Worm (Caenorhabditis elegans) whole organism, early embryonic: ENCODE measurements around the gene Y69A2AR.23.

ENCODE experiments used
- B0310.2 ChIP-seq: sonication (generic microtip); optimal IDR thresholded peaks from 2 replicates; lab custom pipeline; 2016; ENCODE audit warnings: mild to moderate bottlenecking, missing genetic modification characterization, missing compliant biosample characterization
- F13C5.2 ChIP-seq: sonication (generic microtip); optimal IDR thresholded peaks from 2 replicates; lab custom pipeline; 2017; ENCODE audit warnings: mild to moderate bottlenecking, missing genetic modification characterization, inconsistent platforms, missing compliant biosample characterization
- aly-1 ChIP-seq: sonication (generic microtip); optimal IDR thresholded peaks from 2 replicates; lab custom pipeline; 2016; ENCODE audit warnings: missing genetic modification characterization, missing compliant biosample characterization
- ama-1 ChIP-seq: fragments of 150-350 bp; optimal IDR thresholded peaks from 2 replicates; lab custom pipeline; 2014
- ceh-13 ChIP-seq: fragments of 200-800 bp; sonication (Bioruptor generic); optimal IDR thresholded peaks from 2 replicates; lab custom pipeline; 2018; ENCODE audit warnings: mild to moderate bottlenecking, missing genetic modification characterization, missing compliant biosample characterization
- ceh-36 ChIP-seq: sonication (generic microtip); optimal IDR thresholded peaks from 2 replicates; lab custom pipeline; 2016; ENCODE audit warnings: missing genetic modification characterization, inconsistent platforms, missing compliant biosample characterization
- ets-7 ChIP-seq: sonication (generic microtip); optimal IDR thresholded peaks from 2 replicates; lab custom pipeline; 2016; ENCODE audit warnings: missing genotype, missing genetic modification characterization, missing compliant biosample characterization
- flt-1 ChIP-seq: fragments of 200-800 bp; sonication (Bioruptor generic); IDR thresholded peaks from 2 replicates; pipeline ENCODE4 v1.3.6; 2022; ENCODE audit warnings: missing genetic modification characterization, missing compliant biosample characterization
- hmbx-1 ChIP-seq: sonication (generic microtip); optimal IDR thresholded peaks from 2 replicates; lab custom pipeline; 2016; ENCODE audit warnings: mild to moderate bottlenecking, missing genetic modification characterization, missing compliant biosample characterization
- hmg-4 ChIP-seq: fragments of 200-800 bp; sonication (Bioruptor generic); optimal IDR thresholded peaks from 2 replicates; lab custom pipeline; 2018; ENCODE audit warnings: mild to moderate bottlenecking, missing genetic modification characterization, missing compliant biosample characterization
- hnd-1 ChIP-seq: sonication (generic microtip); optimal IDR thresholded peaks from 2 replicates; lab custom pipeline; 2016; ENCODE audit warnings: missing genetic modification characterization, missing compliant biosample characterization
- pes-1 ChIP-seq: fragments of 200-800 bp; sonication (Bioruptor generic); IDR thresholded peaks from 2 replicates; pipeline ENCODE4 v1.3.6; 2022; ENCODE audit warnings: missing genetic modification reagents, missing genetic modification characterization, missing compliant biosample characterization
- scrt-1 ChIP-seq: fragments of 200-800 bp; sonication (Bioruptor generic); IDR thresholded peaks from 2 replicates; pipeline ENCODE4 v1.3.6; 2022; ENCODE audit warnings: missing genetic modification characterization, missing compliant biosample characterization
- sea-1 ChIP-seq: fragments of 200-800 bp; sonication (Bioruptor generic); conservative IDR thresholded peaks from 2 replicates; pipeline ENCODE4 v1.3.6; 2022; ENCODE audit warnings: missing genetic modification characterization, missing compliant biosample characterization
- tbx-11 ChIP-seq: fragments of 200-800 bp; sonication (Bioruptor generic); IDR thresholded peaks from 2 replicates; pipeline ENCODE4 v1.3.6; 2022; ENCODE audit warnings: missing genetic modification characterization, missing compliant biosample characterization
- tbx-37 ChIP-seq: fragments of 200-800 bp; sonication (Bioruptor generic); conservative IDR thresholded peaks from 2 replicates; pipeline ENCODE4 v1.3.6; 2022; ENCODE audit warnings: missing genetic modification reagents, missing genetic modification characterization, missing compliant biosample characterization
- tra-4 ChIP-seq: sonication (generic microtip); optimal IDR thresholded peaks from 2 replicates; lab custom pipeline; 2017; ENCODE audit warnings: missing genetic modification characterization, missing compliant biosample characterization

Gene Y69A2AR.23

ce11 chrIV:2548766-2549165 lies 2.7 kb downstream of the Y69A2AR.23 start:
- TF ChIP-seq ceh-36 (tag; lab: Kevin White, UChicago) (no peak), tbx-11 (no peak), ama-1 (lab: Kevin White, UChicago) (no peak), tbx-37 (no peak), ets-7 (tag; lab: Kevin White, UChicago) (no peak), tra-4 (no peak), flt-1 (GFP tag; lab: Robert Waterston, UW) (no peak), sea-1 (GFP tag; lab: Robert Waterston, UW) (no peak), hnd-1 (tag; lab: Kevin White, UChicago) (no peak), hmg-4 (GFP tag; lab: Kevin White, UChicago) (no peak), B0310.2 (tag; lab: Kevin White, UChicago) (no peak), pes-1 (GFP tag; lab: Robert Waterston, UW) (no peak), F13C5.2 (no peak), hmbx-1 (tag; lab: Kevin White, UChicago) (no peak), aly-1 (tag; lab: Kevin White, UChicago) (no peak)

DNA sequence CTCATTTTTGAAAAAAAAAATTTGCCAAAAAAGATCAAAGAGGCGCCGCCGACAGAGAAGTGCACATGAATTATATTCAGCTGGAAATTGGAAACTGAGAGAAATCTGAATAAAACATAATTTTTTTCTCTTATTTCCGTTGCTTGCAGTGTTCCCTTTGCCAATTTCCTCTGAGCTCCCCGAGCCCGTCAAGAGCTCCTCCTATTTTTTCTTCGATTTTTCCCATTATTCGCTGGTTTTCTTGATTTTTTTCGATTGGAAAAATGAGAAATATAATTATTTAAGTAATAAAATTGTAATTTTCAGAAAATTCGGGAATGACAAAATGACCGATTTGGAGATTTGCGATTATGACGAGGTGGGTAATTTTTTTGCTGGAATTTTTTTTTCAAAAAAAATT lies 9.5 kb downstream of the Y69A2AR.23 start, which contains the start of gene sprr-3:
sprr-3 (plus strand) TSS at position 301 of the 400 bp plus-strand sequence.
- TF ChIP-seq ama-1 (lab: Kevin White, UChicago) (no peak), tra-4 (no peak), ceh-13 (GFP tag; lab: Kevin White, UChicago) (no peak), ets-7 (tag; lab: Kevin White, UChicago) (no peak), sea-1 (GFP tag; lab: Robert Waterston, UW) (no peak), hnd-1 (tag; lab: Kevin White, UChicago) (no peak), pes-1 (GFP tag; lab: Robert Waterston, UW) (no peak), ceh-36 (tag; lab: Kevin White, UChicago) (no peak), hmbx-1 (tag; lab: Kevin White, UChicago) (no peak), F13C5.2 (no peak), scrt-1 (GFP tag; lab: Robert Waterston, UW) (no peak), tbx-11 (no peak), B0310.2 (tag; lab: Kevin White, UChicago) (no peak), tbx-37 (no peak)

- TF ChIP-seq sea-1 (GFP tag; lab: Robert Waterston, UW) (no peak), aly-1 (tag; lab: Kevin White, UChicago) (no peak), tbx-37 (no peak), ets-7 (tag; lab: Kevin White, UChicago) (no peak), B0310.2 (tag; lab: Kevin White, UChicago) (no peak), ceh-13 (GFP tag; lab: Kevin White, UChicago) (no peak), F13C5.2 (no peak), tbx-11 (no peak), hmg-4 (GFP tag; lab: Kevin White, UChicago) (no peak), hmbx-1 (tag; lab: Kevin White, UChicago) (no peak), pes-1 (GFP tag; lab: Robert Waterston, UW) (no peak), tra-4 (no peak), hnd-1 (tag; lab: Kevin White, UChicago) (no peak)
Observed at ce11 chrIV:2537741-2538140, 13.7 kb downstream of the Y69A2AR.23 start.

DNA sequence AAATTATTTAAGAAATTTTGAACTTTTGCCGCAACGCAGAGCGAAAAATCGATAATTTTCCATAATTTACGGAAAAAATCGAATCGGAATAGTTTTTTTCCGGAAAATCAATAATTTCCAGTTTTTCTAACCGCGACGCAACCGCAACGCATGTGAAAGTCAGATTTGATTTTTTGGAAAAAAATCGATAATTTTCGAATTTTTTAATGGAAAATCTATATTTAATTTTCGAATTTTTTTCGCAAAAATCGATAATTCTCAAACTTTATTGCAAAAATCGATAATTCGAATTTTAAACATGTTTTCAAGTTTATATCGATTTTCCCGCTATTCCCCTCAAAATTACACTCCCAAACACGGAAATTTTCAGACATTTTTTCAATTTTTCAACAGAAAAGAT lies 21.2 kb downstream of the Y69A2AR.23 start:
- no peak for TF ChIP-seq ceh-13 (GFP tag; lab: Kevin White, UChicago)
- no peak for TF ChIP-seq hnd-1 (tag; lab: Kevin White, UChicago)
- TF ChIP-seq pes-1 (GFP tag; lab: Robert Waterston, UW): no peak
- TF ChIP-seq ets-7 (tag; lab: Kevin White, UChicago): no peak
- TF ChIP-seq hmbx-1 (tag; lab: Kevin White, UChicago): no peak
- no peak for TF ChIP-seq B0310.2 (tag; lab: Kevin White, UChicago)
- no peak for TF ChIP-seq sea-1 (GFP tag; lab: Robert Waterston, UW)
- TF ChIP-seq flt-1 (GFP tag; lab: Robert Waterston, UW): no peak
- TF ChIP-seq ceh-36 (tag; lab: Kevin White, UChicago): no peak
- TF ChIP-seq tbx-37: no peak
- TF ChIP-seq hmg-4 (GFP tag; lab: Kevin White, UChicago): no peak
- no peak for TF ChIP-seq scrt-1 (GFP tag; lab: Robert Waterston, UW)

ce11 chrIV:2529281-2529680 lies 22.2 kb downstream of the Y69A2AR.23 start:
- TF ChIP-seq hmg-4 (GFP tag; lab: Kevin White, UChicago) (no peak), ceh-13 (GFP tag; lab: Kevin White, UChicago) (no peak), tbx-37 (no peak), hmbx-1 (tag; lab: Kevin White, UChicago) (no peak), ets-7 (tag; lab: Kevin White, UChicago) (no peak), flt-1 (GFP tag; lab: Robert Waterston, UW) (no peak), tra-4 (no peak), scrt-1 (GFP tag; lab: Robert Waterston, UW) (no peak), sea-1 (GFP tag; lab: Robert Waterston, UW) (no peak), F13C5.2 (no peak), ama-1 (lab: Kevin White, UChicago) (no peak), tbx-11 (no peak), ceh-36 (tag; lab: Kevin White, UChicago) (no peak), hnd-1 (tag; lab: Kevin White, UChicago) (no peak), aly-1 (tag; lab: Kevin White, UChicago) (no peak), B0310.2 (tag; lab: Kevin White, UChicago) (no peak), pes-1 (GFP tag; lab: Robert Waterston, UW) (no peak)

DNA sequence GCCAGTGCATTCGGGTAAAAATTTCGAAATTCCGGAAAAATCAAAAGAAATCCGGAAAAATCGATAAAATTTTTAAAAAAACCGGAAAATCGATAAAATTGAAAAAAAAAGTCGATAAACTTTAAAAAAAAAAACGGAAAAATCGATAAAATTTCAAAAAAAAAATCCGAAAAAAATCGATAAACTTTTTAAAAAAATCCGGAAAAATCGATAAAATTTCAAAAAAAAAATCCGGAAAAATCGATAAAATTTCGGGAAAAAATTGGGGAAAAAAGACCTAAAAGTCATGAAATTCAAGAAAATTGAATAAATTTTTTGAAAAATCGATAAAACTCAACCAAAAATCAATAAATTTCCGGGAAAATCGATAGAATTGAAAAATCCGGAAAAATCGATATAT lies 24.6 kb downstream of the Y69A2AR.23 start:
- TF ChIP-seq ets-7 (tag; lab: Kevin White, UChicago): no peak
- TF ChIP-seq ceh-36 (tag; lab: Kevin White, UChicago): no peak
- TF ChIP-seq sea-1 (GFP tag; lab: Robert Waterston, UW): no peak
- TF ChIP-seq hnd-1 (tag; lab: Kevin White, UChicago): no peak
- TF ChIP-seq tra-4: no peak
- no peak for TF ChIP-seq B0310.2 (tag; lab: Kevin White, UChicago)
- no peak for TF ChIP-seq hmbx-1 (tag; lab: Kevin White, UChicago)
- TF ChIP-seq tbx-11: no peak
- TF ChIP-seq hmg-4 (GFP tag; lab: Kevin White, UChicago): no peak
- no peak for TF ChIP-seq ceh-13 (GFP tag; lab: Kevin White, UChicago)

ce11 chrIV:2507824-2508223 lies 43.7 kb downstream of the Y69A2AR.23 start, which contains the start of gene Y69A2AR.22:
TSS of gene Y69A2AR.22 (minus strand) at chrIV:2507924.
- no peak for TF ChIP-seq scrt-1 (GFP tag; lab: Robert Waterston, UW)
- no peak for TF ChIP-seq pes-1 (GFP tag; lab: Robert Waterston, UW)
- no peak for TF ChIP-seq flt-1 (GFP tag; lab: Robert Waterston, UW)
- no peak for TF ChIP-seq F13C5.2
- no peak for TF ChIP-seq hmg-4 (GFP tag; lab: Kevin White, UChicago)
- no peak for TF ChIP-seq tra-4
- no peak for TF ChIP-seq B0310.2 (tag; lab: Kevin White, UChicago)
- TF ChIP-seq ceh-36 (tag; lab: Kevin White, UChicago): no peak
- no peak for TF ChIP-seq ama-1 (lab: Kevin White, UChicago)
- no peak for TF ChIP-seq ceh-13 (GFP tag; lab: Kevin White, UChicago)
- TF ChIP-seq hmbx-1 (tag; lab: Kevin White, UChicago): no peak
- no peak for TF ChIP-seq tbx-11
- TF ChIP-seq sea-1 (GFP tag; lab: Robert Waterston, UW): no peak
- no peak for TF ChIP-seq hnd-1 (tag; lab: Kevin White, UChicago)
- no peak for TF ChIP-seq aly-1 (tag; lab: Kevin White, UChicago)
- no peak for TF ChIP-seq tbx-37
- TF ChIP-seq ets-7 (tag; lab: Kevin White, UChicago): no peak
